Worm (Caenorhabditis elegans) whole organism, L4/young adult: ENCODE data around the gene W07A12.4.

Experiments used
- W03F9.2 ChIP-seq: fragments of 150-350 bp; optimal IDR thresholded peaks from 2 replicates; lab custom pipeline; 2014; ENCODE audit warnings: missing biosample characterization, missing genetic modification characterization
- dao-5 ChIP-seq: sonication (generic microtip); optimal IDR thresholded peaks from 2 replicates; lab custom pipeline; 2016; ENCODE audit warnings: missing genotype, missing genetic modification characterization, moderate library complexity, missing compliant biosample characterization
- him-1 ChIP-seq: sonication (generic microtip); optimal IDR thresholded peaks from 2 replicates; lab custom pipeline; 2016; ENCODE audit warnings: missing genotype, missing genetic modification reagents, missing genetic modification characterization, missing compliant biosample characterization

DNA sequence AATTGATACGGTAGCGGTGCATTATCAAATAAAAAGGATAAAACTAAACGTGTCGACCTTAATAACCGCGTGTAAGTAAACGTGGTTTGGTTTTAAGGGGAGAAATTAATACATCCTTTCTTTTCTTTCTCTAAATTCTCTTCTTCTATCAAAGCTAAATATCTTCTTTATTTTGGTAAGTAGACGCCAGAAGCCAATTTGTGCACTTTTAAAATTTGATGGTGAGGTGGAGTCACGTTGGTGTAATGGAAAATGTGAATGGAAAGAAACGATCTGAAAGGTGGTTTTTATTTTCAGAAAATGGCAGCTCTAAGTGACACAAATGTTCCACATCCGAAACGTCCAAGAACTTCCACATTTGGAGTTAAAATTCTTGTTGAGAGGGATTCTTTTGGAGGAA, 45.3 kb upstream of the W07A12.4 start, which contains the start of gene T24H10.5:
- TF ChIP-seq him-1 (tag; lab: Kevin White, UChicago): no peak
- no peak for TF ChIP-seq W03F9.2 (tag; lab: Kevin White, UChicago)
- TF ChIP-seq dao-5 (tag; lab: Kevin White, UChicago): no peak
